Fruit fly (Drosophila melanogaster) Kc167 (cell line): ENCODE measurements around the gene Eip93F.

ENCODE experiments used
- insv ChIP-seq: fragments of >200 bp; optimal IDR thresholded peaks from 3 replicates; lab custom pipeline; 2018; ENCODE audit warnings: missing external identifiers
- psq ChIP-seq: fragments of >200 bp; optimal IDR thresholded peaks from 2 replicates; lab custom pipeline; 2017; ENCODE audit warnings: missing external identifiers
- ttk ChIP-seq: sonication (Bioruptor generic); optimal IDR thresholded peaks from 2 replicates; lab custom pipeline; 2017; ENCODE audit warnings: missing external identifiers

- TF ChIP-seq psq (lab: Kevin White, UChicago) (no peak), insv (lab: Kevin White, UChicago) (no peak), ttk (lab: Kevin White, UChicago) (no peak)
Observed at dm6 chr3R:22035552-22035951, 86.6 kb downstream of the Eip93F start.
